Fruit fly (Drosophila melanogaster) whole organism, embryonic: ENCODE measurements around the gene CG33287.

ENCODE experiments used
- CG10147 ChIP-seq: fragments of 200-800 bp; sonication (Bioruptor generic); optimal IDR thresholded peaks from 2 replicates; lab custom pipeline; 2019; ENCODE audit warnings: missing biosample characterization, mild to moderate bottlenecking, missing genetic modification characterization, moderate library complexity
- CG10321 ChIP-seq: fragments of 200-800 bp; sonication (Bioruptor generic); IDR thresholded peaks from 2 replicates; pipeline ENCODE4 v1.3.6; 2022; ENCODE audit warnings: missing biosample characterization, missing genetic modification characterization
- CG11695 ChIP-seq: fragments of 200-800 bp; sonication (Bioruptor generic); IDR thresholded peaks from 3 replicates; pipeline ENCODE4 v1.3.6; 2022; ENCODE audit warnings: missing biosample characterization, missing genetic modification characterization
- CG1233 ChIP-seq: fragments of 200-800 bp; sonication (Bioruptor generic); optimal IDR thresholded peaks from 4 replicates; lab custom pipeline; 2018; ENCODE audit warnings: missing biosample characterization, mild to moderate bottlenecking, missing genetic modification characterization
- CG12744 ChIP-seq: fragments of 200-800 bp; sonication (Bioruptor generic); optimal IDR thresholded peaks from 2 replicates; lab custom pipeline; 2016; ENCODE audit warnings: missing biosample characterization, missing genetic modification characterization
- CG13775 ChIP-seq: fragments of 200-800 bp; sonication (Bioruptor generic); optimal IDR thresholded peaks from 3 replicates; lab custom pipeline; 2017; ENCODE audit warnings: missing biosample characterization, mild to moderate bottlenecking, missing genetic modification characterization
- CG14710 ChIP-seq: fragments of 200-800 bp; sonication (Bioruptor generic); optimal IDR thresholded peaks from 3 replicates; lab custom pipeline; 2019; ENCODE audit warnings: missing biosample characterization, mild to moderate bottlenecking, missing genetic modification characterization, moderate library complexity
- CG17186 ChIP-seq: fragments of 200-800 bp; sonication (Bioruptor generic); optimal IDR thresholded peaks from 3 replicates; lab custom pipeline; 2017; ENCODE audit warnings: missing biosample characterization, missing genetic modification reagents, missing genetic modification characterization
- CG17361 ChIP-seq: fragments of 200-800 bp; sonication (Bioruptor generic); IDR thresholded peaks from 3 replicates; pipeline ENCODE4 v1.3.6; 2022; ENCODE audit warnings: missing biosample characterization, missing genetic modification characterization
- CG17385 ChIP-seq: fragments of 200-800 bp; sonication (Bioruptor generic); optimal IDR thresholded peaks from 3 replicates; lab custom pipeline; 2018; ENCODE audit warnings: missing biosample characterization, mild to moderate bottlenecking, missing genetic modification characterization
- CG33213 ChIP-seq: fragments of 200-800 bp; sonication (Bioruptor generic); optimal IDR thresholded peaks from 3 replicates; lab custom pipeline; 2016; ENCODE audit warnings: missing biosample characterization, missing genetic modification characterization
- CG4282 ChIP-seq: fragments of 200-800 bp; sonication (Bioruptor generic); optimal IDR thresholded peaks from 2 replicates; lab custom pipeline; 2016; ENCODE audit warnings: missing biosample characterization, missing genetic modification characterization
- CG7928 ChIP-seq: fragments of 200-800 bp; sonication (Bioruptor generic); optimal IDR thresholded peaks from 2 replicates; lab custom pipeline; 2017; ENCODE audit warnings: missing biosample characterization, mild to moderate bottlenecking, missing genetic modification characterization
- CG9215 ChIP-seq: fragments of 200-800 bp; sonication (Bioruptor generic); IDR thresholded peaks from 2 replicates; pipeline ENCODE4 v1.3.6; 2022; ENCODE audit warnings: missing biosample characterization, missing genetic modification characterization
- Camta ChIP-seq: fragments of 200-800 bp; sonication (Bioruptor generic); optimal IDR thresholded peaks from 2 replicates; lab custom pipeline; 2016; ENCODE audit warnings: missing biosample characterization, missing genetic modification characterization
- Dfd ChIP-seq, 2 experiments: fragments of >200 bp; optimal IDR thresholded peaks; 2 replicates each; lab custom pipeline; 2017; ENCODE audit warnings: missing biosample characterization in 2 of 2, missing genetic modification characterization in 2 of 2
- Dip2 ChIP-seq: fragments of 200-800 bp; sonication (Bioruptor generic); IDR thresholded peaks from 2 replicates; pipeline ENCODE4 v1.3.6; 2022; ENCODE audit warnings: missing biosample characterization, missing genetic modification characterization
- E2f1 ChIP-seq: fragments of 200-800 bp; sonication (Bioruptor generic); IDR thresholded peaks from 2 replicates; pipeline ENCODE4 v1.3.6; 2022; ENCODE audit warnings: missing biosample characterization, missing genetic modification characterization
- Ets65A ChIP-seq: fragments of 200-800 bp; sonication (Bioruptor generic); peaks from one replicate; lab custom pipeline; 2016; ENCODE audit warnings: missing biosample characterization, missing genetic modification characterization
- HLH4C ChIP-seq: fragments of 200-800 bp; sonication (Bioruptor generic); IDR thresholded peaks from 3 replicates; pipeline ENCODE4 v1.3.6; 2022; ENCODE audit warnings: missing biosample characterization, missing genetic modification characterization; ENCODE audit not compliant: partially characterized antibody
- Hey ChIP-seq: fragments of 200-800 bp; sonication (Bioruptor generic); optimal IDR thresholded peaks from 3 replicates; lab custom pipeline; 2018; ENCODE audit warnings: missing biosample characterization, mild to moderate bottlenecking, missing genetic modification characterization
- Jarid2 ChIP-seq: fragments of 200-800 bp; sonication (Bioruptor generic); optimal IDR thresholded peaks from 3 replicates; lab custom pipeline; 2017; ENCODE audit warnings: mild to moderate bottlenecking, missing biosample characterization, missing genetic modification reagents, missing genetic modification characterization
- Lpt ChIP-seq: fragments of >200 bp; optimal IDR thresholded peaks from 2 replicates; lab custom pipeline; 2018; ENCODE audit warnings: missing biosample characterization, missing genetic modification characterization
- MBD-R2 ChIP-seq: fragments of 200-800 bp; sonication (Bioruptor generic); IDR thresholded peaks from 2 replicates; pipeline ENCODE4 v1.3.6; 2022; ENCODE audit warnings: missing biosample characterization, missing genetic modification characterization
- Mrtf ChIP-seq: fragments of 200-800 bp; sonication (Bioruptor generic); IDR thresholded peaks from 3 replicates; pipeline ENCODE4 v1.3.6; 2022; ENCODE audit warnings: missing biosample characterization, missing genetic modification characterization
- Myb ChIP-seq: fragments of 200-800 bp; sonication (Bioruptor generic); optimal IDR thresholded peaks from 2 replicates; lab custom pipeline; 2016; ENCODE audit warnings: missing biosample characterization, missing genetic modification characterization
- Neu2 ChIP-seq: fragments of 200-800 bp; sonication (Bioruptor generic); optimal IDR thresholded peaks from 3 replicates; lab custom pipeline; 2016; ENCODE audit warnings: missing biosample characterization, missing genetic modification characterization, borderline replicate concordance
- Spps ChIP-seq: fragments of 200-800 bp; sonication (Bioruptor generic); optimal IDR thresholded peaks from 2 replicates; lab custom pipeline; 2018; ENCODE audit warnings: missing biosample characterization, mild to moderate bottlenecking, missing genetic modification characterization
- Ssrp ChIP-seq: fragments of 200-800 bp; sonication (Bioruptor generic); optimal IDR thresholded peaks from 2 replicates; lab custom pipeline; 2018; ENCODE audit warnings: missing biosample characterization, mild to moderate bottlenecking, missing genetic modification characterization, moderate library complexity
- Xrp1 ChIP-seq: fragments of 200-800 bp; sonication (Bioruptor generic); IDR thresholded peaks from 2 replicates; pipeline ENCODE4 v1.3.6; 2022; ENCODE audit warnings: missing biosample characterization, missing genetic modification characterization
- cad ChIP-seq: fragments of >200 bp; optimal IDR thresholded peaks from 2 replicates; lab custom pipeline; 2017; ENCODE audit warnings: missing biosample characterization, missing genetic modification characterization
- cas ChIP-seq: fragments of 200-800 bp; sonication (Bioruptor generic); IDR thresholded peaks from 2 replicates; pipeline ENCODE4 v1.3.6; 2022; ENCODE audit warnings: missing biosample characterization, missing genetic modification characterization
- cato ChIP-seq: fragments of 200-800 bp; sonication (Bioruptor generic); optimal IDR thresholded peaks from 2 replicates; lab custom pipeline; 2016; ENCODE audit warnings: missing biosample characterization, missing genetic modification characterization, borderline replicate concordance
- danr ChIP-seq: fragments of 200-800 bp; sonication (Bioruptor generic); IDR thresholded peaks from 2 replicates; pipeline ENCODE4 v1.3.6; 2022; ENCODE audit warnings: missing biosample characterization, missing genetic modification characterization
- fd64A ChIP-seq: fragments of 200-800 bp; sonication (Bioruptor generic); optimal IDR thresholded peaks from 3 replicates; lab custom pipeline; 2018; ENCODE audit warnings: missing biosample characterization, mild to moderate bottlenecking, missing genetic modification characterization
- gem ChIP-seq: fragments of 200-800 bp; sonication (Bioruptor generic); optimal IDR thresholded peaks from 2 replicates; lab custom pipeline; 2019; ENCODE audit warnings: missing biosample characterization, mild to moderate bottlenecking, missing genetic modification characterization, moderate library complexity
- gro ChIP-seq: fragments of 200-800 bp; sonication (Bioruptor generic); optimal IDR thresholded peaks from 2 replicates; lab custom pipeline; 2016; ENCODE audit warnings: missing biosample characterization, missing genetic modification characterization
- h ChIP-seq: fragments of >200 bp; optimal IDR thresholded peaks from 2 replicates; lab custom pipeline; 2017
- hbn ChIP-seq: fragments of 200-800 bp; sonication (Bioruptor generic); IDR thresholded peaks from 2 replicates; pipeline ENCODE4 v1.3.6; 2022; ENCODE audit warnings: missing biosample characterization, missing genetic modification characterization; ENCODE audit not compliant: partially characterized antibody
- jigr1 ChIP-seq: fragments of 200-800 bp; sonication (Bioruptor generic); IDR thresholded peaks from 3 replicates; pipeline ENCODE4 v1.3.6; 2022; ENCODE audit warnings: missing biosample characterization, missing genetic modification characterization
- kay ChIP-seq: fragments of 200-800 bp; sonication (Bioruptor generic); optimal IDR thresholded peaks from 2 replicates; lab custom pipeline; 2016; ENCODE audit warnings: missing biosample characterization, missing genetic modification characterization
- klu ChIP-seq: fragments of 200-800 bp; sonication (Bioruptor generic); IDR thresholded peaks from 2 replicates; pipeline ENCODE4 v1.3.6; 2022; ENCODE audit warnings: missing biosample characterization, missing genetic modification characterization
- lilli ChIP-seq: fragments of 200-800 bp; sonication (Bioruptor generic); optimal IDR thresholded peaks from 3 replicates; lab custom pipeline; 2016; ENCODE audit warnings: missing biosample characterization, missing genetic modification characterization
- nerfin-2 ChIP-seq: fragments of 200-800 bp; sonication (Bioruptor generic); IDR thresholded peaks from 2 replicates; pipeline ENCODE4 v1.3.6; 2022; ENCODE audit warnings: missing biosample characterization, missing genetic modification characterization; ENCODE audit not compliant: partially characterized antibody
- pros ChIP-seq: fragments of 200-800 bp; sonication (Bioruptor generic); optimal IDR thresholded peaks from 3 replicates; lab custom pipeline; 2019; ENCODE audit warnings: missing biosample characterization, mild to moderate bottlenecking, missing genetic modification characterization, moderate library complexity
- row ChIP-seq: fragments of 200-800 bp; sonication (Bioruptor generic); IDR thresholded peaks from 3 replicates; pipeline ENCODE4 v1.3.6; 2022; ENCODE audit warnings: missing biosample characterization, missing genetic modification characterization
- shn ChIP-seq: fragments of 200-800 bp; sonication (Bioruptor generic); optimal IDR thresholded peaks from 3 replicates; lab custom pipeline; 2016; ENCODE audit warnings: missing biosample characterization, missing genetic modification characterization
- sim ChIP-seq: fragments of 200-800 bp; sonication (Bioruptor generic); IDR thresholded peaks from 2 replicates; pipeline ENCODE4 v1.3.6; 2022; ENCODE audit warnings: missing biosample characterization, missing genetic modification characterization
- stwl ChIP-seq: fragments of 200-800 bp; sonication (Bioruptor generic); optimal IDR thresholded peaks from 3 replicates; lab custom pipeline; 2018; ENCODE audit warnings: missing biosample characterization, mild to moderate bottlenecking, missing genetic modification characterization, moderate library complexity
- tll ChIP-seq, 2 experiments: fragments of 200-800 bp in 1 of 2; fragments of >200 bp in 1 of 2; sonication (Bioruptor generic) in 1 of 2; optimal IDR thresholded peaks; 2 replicates each; lab custom pipeline; 2017 to 2019; ENCODE audit warnings: missing biosample characterization in 2 of 2, missing genetic modification characterization in 2 of 2, mild to moderate bottlenecking in 1 of 2, moderate library complexity in 1 of 2
- tx ChIP-seq: fragments of 200-800 bp; sonication (Bioruptor generic); optimal IDR thresholded peaks from 2 replicates; lab custom pipeline; 2016; ENCODE audit warnings: missing biosample characterization, missing genetic modification characterization
- unpg ChIP-seq: fragments of 200-800 bp; sonication (Bioruptor generic); optimal IDR thresholded peaks from 3 replicates; lab custom pipeline; 2018; ENCODE audit warnings: missing biosample characterization, mild to moderate bottlenecking, missing genetic modification characterization, moderate library complexity
- zen ChIP-seq: fragments of 200-800 bp; sonication (Bioruptor generic); optimal IDR thresholded peaks from 3 replicates; lab custom pipeline; 2018; ENCODE audit warnings: missing biosample characterization, mild to moderate bottlenecking, missing genetic modification characterization, moderate library complexity

The CG33287 gene

DNA sequence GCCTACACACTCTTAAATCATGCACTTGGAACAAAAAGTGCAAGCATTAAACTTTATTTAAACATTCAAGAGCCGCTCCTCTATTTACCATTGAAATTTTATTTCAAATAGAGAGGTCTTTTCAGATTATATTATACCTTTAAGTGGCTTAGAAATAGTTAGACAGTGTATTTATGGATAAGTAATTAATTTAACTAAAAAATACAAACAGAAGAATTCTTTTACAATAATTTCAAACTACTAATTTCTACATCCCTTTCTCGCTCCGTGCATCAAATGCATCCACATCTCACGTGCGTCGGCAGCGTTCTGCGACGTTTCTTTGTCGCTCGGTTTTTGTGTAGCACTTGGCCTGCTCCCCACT is 20.3 kb downstream of the CG33287 start (continued):
- TF ChIP-seq CG14710 (tag; lab: Kevin White, UChicago) (peak; percentile 79), fd64A (GFP tag; lab: Kevin White, UChicago) (no peak), klu (GFP tag; lab: Robert Waterston, UW) (no peak), h (lab: Kevin White, UChicago) (no peak), HLH4C (GFP tag; lab: Robert Waterston, UW) (no peak), Neu2 (GFP tag; lab: Kevin White, UChicago) (no peak), CG17186 (no peak), unpg (GFP tag; lab: Kevin White, UChicago) (peak; percentile 72), Ets65A (GFP tag; lab: Kevin White, UChicago) (peak; percentile 14), row (GFP tag; lab: Robert Waterston, UW) (peak; percentile 70), cad (GFP tag; lab: Kevin White, UChicago) (no peak), gro (GFP tag; lab: Kevin White, UChicago) (no peak), CG11695 (GFP tag; lab: Robert Waterston, UW) (peak; percentile 57; the same call in 2 of the 3 replicates), cato (GFP tag; lab: Kevin White, UChicago) (peak; percentile 6), CG17385 (peak; percentile 57), Camta (GFP tag; lab: Kevin White, UChicago) (no peak), Myb (no peak), CG33213 (no peak), hbn (GFP tag; lab: Robert Waterston, UW) (no peak), zen (peak; percentile 21), Jarid2 (no peak), jigr1 (GFP tag; lab: Robert Waterston, UW) (no peak), lilli (GFP tag; lab: Kevin White, UChicago) (peak; percentile 21), CG9215 (no peak), CG13775 (GFP tag; lab: Kevin White, UChicago) (peak; percentile 50), Ssrp (tag; lab: Kevin White, UChicago) (peak; percentile 84), CG1233 (GFP tag; lab: Kevin White, UChicago) (peak; percentile 39), pros (no peak), Mrtf (GFP tag; lab: Robert Waterston, UW) (no peak), Dfd (GFP tag; optimal IDR thresholded peaks at IDR 0.05; lab: Kevin White, UChicago) (no peak), tll (GFP tag; optimal IDR thresholded peaks at IDR 0.05; lab: Kevin White, UChicago) (no peak), stwl (no peak), tx (GFP tag; lab: Kevin White, UChicago) (no peak), CG7928 (GFP tag; lab: Kevin White, UChicago) (no peak), danr (peak; percentile 45; the same call in 1 of the 2 replicates), kay (GFP tag; lab: Kevin White, UChicago) (peak; percentile 2), shn (GFP tag; lab: Kevin White, UChicago) (no peak), gem (tag; lab: Kevin White, UChicago) (peak; percentile 88), Spps (tag; lab: Kevin White, UChicago) (peak; percentile 68), Lpt (no peak), E2f1 (no peak), Dip2 (no peak), sim (0 out of 2 replicates have a peak, but pooled peaks have one; percentile 15), CG12744 (GFP tag; lab: Kevin White, UChicago) (no peak), Hey (tag; lab: Kevin White, UChicago) (no peak), nerfin-2 (GFP tag; lab: Robert Waterston, UW) (no peak), CG10147 (GFP tag; lab: Kevin White, UChicago) (no peak), MBD-R2 (GFP tag; lab: Robert Waterston, UW) (no peak), Xrp1 (GFP tag; lab: Robert Waterston, UW) (peak; percentile 76), CG10321 (GFP tag; lab: Robert Waterston, UW) (no peak), cas (no peak), CG17361 (GFP tag; lab: Robert Waterston, UW) (peak; percentile 74), CG4282 (GFP tag; lab: Kevin White, UChicago) (no peak)
